Worm (Caenorhabditis elegans) whole organism, midembryonic: ENCODE results near the gene chmp-7.

Experiments
- flt-1 ChIP-seq: fragments of 200-800 bp; sonication (Bioruptor generic); IDR thresholded peaks from 2 replicates; pipeline ENCODE4 v1.3.6; 2022; ENCODE audit warnings: missing genetic modification characterization, missing compliant biosample characterization
- klf-2 ChIP-seq: fragments of 200-800 bp; sonication (Bioruptor generic); conservative IDR thresholded peaks from 2 replicates; pipeline ENCODE4 v1.3.6; 2022; ENCODE audit warnings: missing genetic modification reagents, missing genetic modification characterization, missing compliant biosample characterization
- med-1 ChIP-seq: sonication (generic microtip); optimal IDR thresholded peaks from 2 replicates; lab custom pipeline; 2017; ENCODE audit warnings: missing genetic modification characterization, mild to moderate bottlenecking, missing compliant biosample characterization, antibody characterized with exemption, missing genetic modification reagents; ENCODE audit not compliant: insufficient read depth
- ztf-23 ChIP-seq: fragments of 200-800 bp; sonication (Bioruptor generic); IDR thresholded peaks from 2 replicates; pipeline ENCODE4 v1.3.6; 2022; ENCODE audit warnings: missing genetic modification reagents, missing genetic modification characterization, missing compliant biosample characterization

ce11 chrII:9010708-9011107 is 44.1 kb upstream of the chmp-7 start:
- TF ChIP-seq ztf-23 (GFP tag; lab: Robert Waterston, UW) (no peak), flt-1 (GFP tag; lab: Robert Waterston, UW) (no peak), med-1 (GFP tag; lab: Kevin White, UChicago) (no peak), klf-2 (no peak)
